Worm (Caenorhabditis elegans) whole organism, L4 larva: ENCODE results near the gene T15B7.8.
A peak's percentile ranks its signal among the peaks of the same experiment; 100 is the strongest.

Experiments
- F10B5.3 ChIP-seq: sonication (generic microtip); optimal IDR thresholded peaks from 2 replicates; lab custom pipeline; 2016; ENCODE audit warnings: mild to moderate bottlenecking, missing genetic modification characterization, missing compliant biosample characterization
- F26F4.8 ChIP-seq: fragments of 200-800 bp; sonication (Bioruptor generic); conservative IDR thresholded peaks from 2 replicates; pipeline ENCODE4 v1.3.6; 2022; ENCODE audit warnings: missing genetic modification characterization, missing compliant biosample characterization
- F49E8.2 ChIP-seq: sonication (generic microtip); optimal IDR thresholded peaks from 2 replicates; lab custom pipeline; 2016; ENCODE audit warnings: missing compliant biosample characterization, mild to moderate bottlenecking, missing genetic modification characterization, borderline replicate concordance
- T20F7.1 ChIP-seq: fragments of 200-800 bp; sonication (Bioruptor generic); optimal IDR thresholded peaks from 2 replicates; lab custom pipeline; 2018; ENCODE audit warnings: mild to moderate bottlenecking, missing genetic modification characterization, missing compliant biosample characterization
- Y75B8A.6 ChIP-seq: fragments of 200-800 bp; sonication (Bioruptor generic); IDR thresholded peaks from 2 replicates; pipeline ENCODE4 v1.3.6; 2022; ENCODE audit warnings: missing genetic modification reagents, missing genetic modification characterization, missing compliant biosample characterization
- aha-1 ChIP-seq: fragments of 150-350 bp; peaks from one replicate; lab custom pipeline; 2014; ENCODE audit warnings: missing biosample characterization, missing genetic modification characterization
- attf-4 ChIP-seq: sonication (generic microtip); optimal IDR thresholded peaks from 3 replicates; lab custom pipeline; 2017; ENCODE audit warnings: missing biosample characterization, missing genetic modification characterization
- ceh-32 ChIP-seq: sonication (generic microtip); optimal IDR thresholded peaks from 2 replicates; lab custom pipeline; 2016; ENCODE audit warnings: mild to moderate bottlenecking, missing genetic modification characterization, missing compliant biosample characterization; ENCODE audit not compliant: poor library complexity
- ceh-82 ChIP-seq: sonication (generic microtip); optimal IDR thresholded peaks from 2 replicates; lab custom pipeline; 2017; ENCODE audit warnings: missing biosample characterization, missing genetic modification characterization
- ces-1 ChIP-seq: fragments of 150-350 bp; sonication (generic microtip); optimal IDR thresholded peaks from 4 replicates; lab custom pipeline; 2014; ENCODE audit warnings: missing biosample characterization, missing genetic modification reagents, missing genetic modification characterization
- daf-12 ChIP-seq: fragments of 150-350 bp; optimal IDR thresholded peaks from 2 replicates; lab custom pipeline; 2014; ENCODE audit warnings: missing biosample characterization, missing genetic modification reagents, missing genetic modification characterization
- daf-16 ChIP-seq, 3 experiments: sonication (generic microtip); optimal IDR thresholded peaks; 2 replicates each; lab custom pipeline; 2016 to 2017; ENCODE audit warnings: missing genetic modification characterization in 3 of 3, missing genetic modification reagents in 3 of 3, mild to moderate bottlenecking in 2 of 3, missing compliant biosample characterization in 2 of 3, missing biosample characterization in 1 of 3, moderate library complexity in 1 of 3
- dmd-9 ChIP-seq: fragments of 200-800 bp; sonication (Bioruptor generic); IDR thresholded peaks from 2 replicates; pipeline ENCODE4 v1.3.6; 2022; ENCODE audit warnings: missing genetic modification reagents, missing genetic modification characterization, missing compliant biosample characterization
- dpl-1 ChIP-seq: fragments of 150-350 bp; optimal IDR thresholded peaks from 2 replicates; lab custom pipeline; 2014; ENCODE audit warnings: missing biosample characterization, missing genetic modification reagents, missing genetic modification characterization
- dve-1 ChIP-seq: sonication (generic microtip); optimal IDR thresholded peaks from 2 replicates; lab custom pipeline; 2017; ENCODE audit warnings: antibody characterized with exemption, mild to moderate bottlenecking, missing genetic modification characterization, missing compliant biosample characterization; ENCODE audit not compliant: insufficient read depth
- egl-43 ChIP-seq: fragments of 200-800 bp; sonication (Bioruptor generic); IDR thresholded peaks from 2 replicates; pipeline ENCODE4 v1.3.6; 2022; ENCODE audit warnings: missing genetic modification reagents, missing genetic modification characterization, missing compliant biosample characterization
- hif-1 ChIP-seq, 2 experiments: sonication (generic microtip); optimal IDR thresholded peaks; 2 replicates each; lab custom pipeline; 2016 to 2017; ENCODE audit warnings: missing compliant biosample characterization in 2 of 2, missing genetic modification characterization in 2 of 2, missing genetic modification reagents in 2 of 2, missing genotype in 2 of 2, mild to moderate bottlenecking in 1 of 2
- hlh-30 ChIP-seq: sonication (generic microtip); optimal IDR thresholded peaks from 2 replicates; lab custom pipeline; 2017; ENCODE audit warnings: antibody characterized with exemption, mild to moderate bottlenecking, missing genetic modification characterization, missing compliant biosample characterization; ENCODE audit not compliant: insufficient read depth
- lim-7 ChIP-seq: fragments of 200-800 bp; sonication (Bioruptor generic); IDR thresholded peaks from 2 replicates; pipeline ENCODE4 v1.3.6; 2022; ENCODE audit warnings: missing genetic modification characterization, missing compliant biosample characterization
- lir-3 ChIP-seq: sonication (generic microtip); optimal IDR thresholded peaks from 2 replicates; lab custom pipeline; 2016; ENCODE audit warnings: mild to moderate bottlenecking, missing genetic modification characterization, missing compliant biosample characterization
- madf-5 ChIP-seq, 2 experiments: fragments of 200-800 bp; sonication (Bioruptor generic); IDR thresholded peaks; 2 replicates each; pipeline ENCODE4 v1.3.6; 2022; ENCODE audit warnings: missing compliant biosample characterization in 2 of 2, missing genetic modification characterization in 2 of 2
- mdt-29 ChIP-seq: fragments of 200-800 bp; sonication (Bioruptor generic); IDR thresholded peaks from 2 replicates; pipeline ENCODE4 v1.3.6; 2022; ENCODE audit warnings: missing genetic modification reagents, missing genetic modification characterization, missing compliant biosample characterization
- nhr-11 ChIP-seq: fragments of 150-350 bp; optimal IDR thresholded peaks from 2 replicates; lab custom pipeline; 2014; ENCODE audit warnings: missing biosample characterization, missing genetic modification characterization
- nhr-237 ChIP-seq: sonication (generic microtip); optimal IDR thresholded peaks from 2 replicates; lab custom pipeline; 2017; ENCODE audit warnings: missing biosample characterization, missing genetic modification characterization
- nhr-28 ChIP-seq: fragments of 150-350 bp; optimal IDR thresholded peaks from 2 replicates; lab custom pipeline; 2014; ENCODE audit warnings: missing biosample characterization, missing genetic modification characterization
- nhr-48 ChIP-seq: sonication (generic microtip); optimal IDR thresholded peaks from 2 replicates; lab custom pipeline; 2016; ENCODE audit warnings: mild to moderate bottlenecking, missing genetic modification characterization, missing compliant biosample characterization
- nhr-6 ChIP-seq: fragments of 150-350 bp; optimal IDR thresholded peaks from 2 replicates; lab custom pipeline; 2014; ENCODE audit warnings: missing biosample characterization, missing genetic modification characterization
- nhr-77 ChIP-seq: fragments of 150-350 bp; optimal IDR thresholded peaks from 2 replicates; lab custom pipeline; 2014; ENCODE audit warnings: missing biosample characterization, missing genetic modification characterization
- pqm-1 ChIP-seq: sonication (generic microtip); optimal IDR thresholded peaks from 2 replicates; lab custom pipeline; 2017; ENCODE audit warnings: missing biosample characterization, missing genetic modification characterization
- saeg-2 ChIP-seq: fragments of 200-800 bp; sonication (Bioruptor generic); IDR thresholded peaks from 2 replicates; pipeline ENCODE4 v1.3.6; 2022; ENCODE audit warnings: missing genetic modification reagents, missing genetic modification characterization, missing compliant biosample characterization
- spr-1 ChIP-seq: sonication (generic microtip); optimal IDR thresholded peaks from 2 replicates; lab custom pipeline; 2016; ENCODE audit warnings: mild to moderate bottlenecking, missing genetic modification characterization, missing compliant biosample characterization
- unc-130 ChIP-seq: sonication (generic microtip); optimal IDR thresholded peaks from 2 replicates; lab custom pipeline; 2016; ENCODE audit warnings: missing genetic modification reagents, missing genetic modification characterization, missing compliant biosample characterization
- zag-1 ChIP-seq: fragments of 150-350 bp; optimal IDR thresholded peaks from 2 replicates; lab custom pipeline; 2014; ENCODE audit warnings: missing biosample characterization, missing genetic modification characterization
- zfp-2 ChIP-seq: sonication (generic microtip); optimal IDR thresholded peaks from 2 replicates; lab custom pipeline; 2016; ENCODE audit warnings: mild to moderate bottlenecking, missing genetic modification characterization, missing compliant biosample characterization
- zfp-3 ChIP-seq: fragments of 200-800 bp; sonication (Bioruptor generic); conservative IDR thresholded peaks from 2 replicates; pipeline ENCODE4 v1.3.6; 2022; ENCODE audit warnings: missing genetic modification reagents, missing genetic modification characterization, missing compliant biosample characterization
- zip-2 ChIP-seq: fragments of 150-350 bp; optimal IDR thresholded peaks from 2 replicates; lab custom pipeline; 2014; ENCODE audit warnings: missing biosample characterization, missing genetic modification characterization
- ztf-7 ChIP-seq: fragments of 150-350 bp; optimal IDR thresholded peaks from 2 replicates; lab custom pipeline; 2014; ENCODE audit warnings: missing biosample characterization, missing genetic modification characterization

Gene T15B7.8

DNA sequence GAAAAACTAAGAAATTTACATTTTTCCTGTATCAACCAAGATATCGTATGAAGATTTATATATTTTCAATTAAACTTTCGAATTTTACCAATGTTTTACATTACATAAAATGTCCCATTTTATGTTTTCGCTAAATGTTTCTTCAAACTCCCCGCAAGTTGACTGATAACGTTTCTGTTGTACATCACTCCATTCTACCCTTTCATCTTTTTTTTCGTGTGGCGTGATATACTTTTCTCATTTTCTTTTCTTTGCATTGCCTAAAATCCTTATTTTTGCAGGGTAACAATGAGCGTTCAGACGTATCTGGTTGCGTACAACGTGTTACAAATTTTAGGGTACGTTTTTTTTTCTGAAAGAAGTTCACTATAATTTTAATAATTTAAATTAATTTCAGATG, 17.4 kb downstream of the T15B7.8 start, which contains the start of gene hpo-8:
TSS of gene hpo-8 (plus strand) at position 282 of the 400 bp plus-strand sequence.
- no peak for TF ChIP-seq ceh-32
- peak; percentile 0 for TF ChIP-seq dve-1 (tag; lab: Kevin White, UChicago)
- TF ChIP-seq hlh-30 (tag; lab: Kevin White, UChicago): no peak
- TF ChIP-seq pqm-1 (tag; lab: Kevin White, UChicago): peak; percentile 38
- TF ChIP-seq daf-16 (GFP tag; optimal IDR thresholded peaks at IDR 0.05; lab: Kevin White, UChicago): no peak
- peak; percentile 7 for TF ChIP-seq daf-16 (tag; optimal IDR thresholded peaks at IDR 0.05; lab: Kevin White, UChicago)
- peak; percentile 56 for TF ChIP-seq nhr-28 (tag; lab: Kevin White, UChicago)
- TF ChIP-seq nhr-77 (tag; lab: Kevin White, UChicago): peak; percentile 37
- TF ChIP-seq dpl-1 (GFP tag; lab: Kevin White, UChicago): no peak

- TF ChIP-seq dmd-9 (GFP tag; lab: Robert Waterston, UW) (no peak), zag-1 (tag; lab: Kevin White, UChicago) (no peak), zip-2 (no peak), saeg-2 (GFP tag; lab: Robert Waterston, UW) (no peak), lim-7 (no peak), attf-4 (no peak), nhr-237 (tag; lab: Kevin White, UChicago) (no peak), lir-3 (no peak), unc-130 (no peak), zfp-2 (tag; lab: Kevin White, UChicago) (no peak), nhr-48 (tag; lab: Kevin White, UChicago) (no peak), zfp-3 (GFP tag; lab: Robert Waterston, UW) (no peak), F10B5.3 (tag; lab: Kevin White, UChicago) (no peak), Y75B8A.6 (GFP tag; lab: Robert Waterston, UW) (no peak), T20F7.1 (GFP tag; lab: Kevin White, UChicago) (no peak), ztf-7 (tag; lab: Kevin White, UChicago) (no peak), aha-1 (tag; lab: Kevin White, UChicago) (no peak), nhr-6 (tag; lab: Kevin White, UChicago) (no peak), nhr-11 (tag; lab: Kevin White, UChicago) (no peak), daf-12 (no peak)
Measured at ce11 chrV:6842437-6842836, 20.8 kb downstream of the T15B7.8 start, which contains the start of gene T15B7.1. T15B7.1 (plus strand) TSS chrV:6842737.

DNA sequence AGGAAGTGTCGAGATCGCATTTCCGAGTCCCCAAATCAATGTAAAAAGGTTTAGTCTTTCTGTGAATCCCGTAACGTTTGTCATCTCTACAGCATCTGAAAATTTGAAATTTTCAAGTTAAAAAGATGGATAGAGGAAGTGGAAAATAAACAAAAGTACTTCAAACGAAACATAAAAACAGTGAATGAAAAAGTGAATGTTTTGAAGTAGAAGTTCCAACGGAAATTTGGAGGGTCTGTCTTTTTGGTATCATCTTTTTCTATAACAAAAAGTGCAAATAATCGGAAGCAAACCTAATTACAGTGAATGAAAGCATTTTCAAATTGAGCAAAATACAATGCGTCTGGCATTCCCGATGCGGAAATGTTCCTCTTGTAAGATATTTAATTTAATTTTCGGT, 24.9 kb downstream of the T15B7.8 start, which contains the start of gene lgc-54:
TSS of gene lgc-54 (minus strand) at position 101 of the 400 bp plus-strand sequence.
- no peak for TF ChIP-seq mdt-29
- no peak for TF ChIP-seq egl-43
- TF ChIP-seq F49E8.2: no peak
- no peak for TF ChIP-seq madf-5 (GFP tag; IDR thresholded peaks at IDR 0.05; lab: Robert Waterston, UW)
- TF ChIP-seq ces-1: no peak
- no peak for TF ChIP-seq spr-1
- no peak for TF ChIP-seq zag-1 (tag; lab: Kevin White, UChicago)
- peak; percentile 82 for TF ChIP-seq aha-1 (tag; lab: Kevin White, UChicago)
- TF ChIP-seq ceh-82 (tag; lab: Kevin White, UChicago): no peak

DNA sequence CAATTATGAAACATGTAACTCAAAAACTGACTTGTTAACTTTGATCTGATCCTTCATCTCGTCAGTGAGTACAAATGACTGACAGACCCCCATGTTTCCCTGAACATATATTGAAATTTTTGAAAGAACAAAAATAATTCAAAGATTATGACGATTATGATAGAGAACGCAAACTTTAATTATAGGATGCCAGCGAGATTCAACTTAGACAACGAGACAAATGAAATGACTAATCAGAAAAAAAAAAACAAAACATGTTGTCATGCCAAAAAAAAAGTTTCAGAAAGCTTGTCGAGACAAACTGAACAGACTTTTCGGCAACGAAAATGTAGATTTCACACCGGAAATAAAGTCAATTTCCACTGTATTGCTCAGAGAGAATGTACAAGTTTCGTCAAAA, 33.1 kb downstream of the T15B7.8 start, which contains the start of gene gpa-10:
TSS of gene gpa-10 (minus strand) at position 101 of the 400 bp plus-strand sequence.
- TF ChIP-seq F10B5.3 (tag; lab: Kevin White, UChicago) (no peak), nhr-11 (tag; lab: Kevin White, UChicago) (no peak), F26F4.8 (no peak), hif-1 (tag; optimal IDR thresholded peaks at IDR 0.05; lab: Kevin White, UChicago) (no peak)
